Worm (Caenorhabditis elegans) whole organism, L4 larva: Measurements from ENCODE around the gene dnc-2.

Experiments used
- F49E8.2 ChIP-seq: sonication (generic microtip); optimal IDR thresholded peaks from 2 replicates; lab custom pipeline; 2016; ENCODE audit warnings: missing compliant biosample characterization, mild to moderate bottlenecking, missing genetic modification characterization, borderline replicate concordance
- T20F7.1 ChIP-seq: fragments of 200-800 bp; sonication (Bioruptor generic); optimal IDR thresholded peaks from 2 replicates; lab custom pipeline; 2018; ENCODE audit warnings: mild to moderate bottlenecking, missing genetic modification characterization, missing compliant biosample characterization
- Y105C5A.15 ChIP-seq: fragments of 200-800 bp; sonication (Bioruptor generic); IDR thresholded peaks from 2 replicates; pipeline ENCODE4 v1.3.6; 2022; ENCODE audit warnings: missing genetic modification characterization, missing compliant biosample characterization
- ZK337.2 ChIP-seq: fragments of 200-800 bp; sonication (Bioruptor generic); IDR thresholded peaks from 2 replicates; pipeline ENCODE4 v1.3.6; 2022; ENCODE audit warnings: missing genetic modification reagents, missing genetic modification characterization, missing compliant biosample characterization
- ZK546.5 ChIP-seq, 2 experiments: sonication (generic microtip); optimal IDR thresholded peaks; 2 replicates each; lab custom pipeline; 2017; ENCODE audit warnings: missing biosample characterization in 2 of 2, missing genetic modification characterization in 2 of 2
- aha-1 ChIP-seq: fragments of 150-350 bp; peaks from one replicate; lab custom pipeline; 2014; ENCODE audit warnings: missing biosample characterization, missing genetic modification characterization
- ama-1 ChIP-seq: fragments of 150-350 bp; optimal IDR thresholded peaks from 2 replicates; lab custom pipeline; 2014; ENCODE audit warnings: inconsistent platforms, mixed read lengths
- ceh-20 ChIP-seq: fragments of 200-800 bp; sonication (Bioruptor generic); IDR thresholded peaks from 2 replicates; pipeline ENCODE4 v1.3.6; 2022; ENCODE audit warnings: missing genetic modification reagents, missing genetic modification characterization, missing compliant biosample characterization
- ceh-32 ChIP-seq: sonication (generic microtip); optimal IDR thresholded peaks from 2 replicates; lab custom pipeline; 2016; ENCODE audit warnings: mild to moderate bottlenecking, missing genetic modification characterization, missing compliant biosample characterization; ENCODE audit not compliant: poor library complexity
- cey-2 ChIP-seq: sonication (generic microtip); optimal IDR thresholded peaks from 3 replicates; lab custom pipeline; 2017; ENCODE audit warnings: missing genetic modification characterization, mild to moderate bottlenecking, missing compliant biosample characterization, antibody characterized with exemption, borderline replicate concordance; ENCODE audit not compliant: insufficient read depth
- daf-16 ChIP-seq, 3 experiments: sonication (generic microtip); optimal IDR thresholded peaks; 2 replicates each; lab custom pipeline; 2016 to 2017; ENCODE audit warnings: missing genetic modification characterization in 3 of 3, missing genetic modification reagents in 3 of 3, mild to moderate bottlenecking in 2 of 3, missing compliant biosample characterization in 2 of 3, missing biosample characterization in 1 of 3, moderate library complexity in 1 of 3
- dmd-9 ChIP-seq: fragments of 200-800 bp; sonication (Bioruptor generic); IDR thresholded peaks from 2 replicates; pipeline ENCODE4 v1.3.6; 2022; ENCODE audit warnings: missing genetic modification reagents, missing genetic modification characterization, missing compliant biosample characterization
- dpl-1 ChIP-seq: fragments of 150-350 bp; optimal IDR thresholded peaks from 2 replicates; lab custom pipeline; 2014; ENCODE audit warnings: missing biosample characterization, missing genetic modification reagents, missing genetic modification characterization
- duxl-1 ChIP-seq: sonication (generic microtip); optimal IDR thresholded peaks from 2 replicates; lab custom pipeline; 2016; ENCODE audit warnings: mild to moderate bottlenecking, missing genetic modification characterization, moderate library complexity, missing compliant biosample characterization; ENCODE audit not compliant: poor library complexity
- dve-1 ChIP-seq: sonication (generic microtip); optimal IDR thresholded peaks from 2 replicates; lab custom pipeline; 2017; ENCODE audit warnings: antibody characterized with exemption, mild to moderate bottlenecking, missing genetic modification characterization, missing compliant biosample characterization; ENCODE audit not compliant: insufficient read depth
- egl-27 ChIP-seq: sonication (generic microtip); optimal IDR thresholded peaks from 3 replicates; lab custom pipeline; 2017; ENCODE audit warnings: missing biosample characterization, missing genetic modification reagents, missing genetic modification characterization
- fkh-10 ChIP-seq: fragments of 150-350 bp; optimal IDR thresholded peaks from 2 replicates; lab custom pipeline; 2014; ENCODE audit warnings: missing biosample characterization, missing genetic modification reagents, missing genetic modification characterization
- fos-1 ChIP-seq: fragments of 150-350 bp; optimal IDR thresholded peaks from 2 replicates; lab custom pipeline; 2014; ENCODE audit warnings: missing biosample characterization, missing genetic modification characterization
- hif-1 ChIP-seq, 2 experiments: sonication (generic microtip); optimal IDR thresholded peaks; 2 replicates each; lab custom pipeline; 2016 to 2017; ENCODE audit warnings: missing compliant biosample characterization in 2 of 2, missing genetic modification characterization in 2 of 2, missing genetic modification reagents in 2 of 2, missing genotype in 2 of 2, mild to moderate bottlenecking in 1 of 2
- hmg-1.1 ChIP-seq: fragments of 200-800 bp; sonication (Bioruptor generic); IDR thresholded peaks from 2 replicates; pipeline ENCODE4 v1.3.6; 2022; ENCODE audit warnings: missing genetic modification reagents, missing genetic modification characterization, missing compliant biosample characterization
- lim-7 ChIP-seq: fragments of 200-800 bp; sonication (Bioruptor generic); IDR thresholded peaks from 2 replicates; pipeline ENCODE4 v1.3.6; 2022; ENCODE audit warnings: missing genetic modification characterization, missing compliant biosample characterization
- lin-29 ChIP-seq: fragments of 200-800 bp; sonication (Bioruptor generic); IDR thresholded peaks from 2 replicates; pipeline ENCODE4 v1.3.6; 2022; ENCODE audit warnings: missing genetic modification reagents, missing genetic modification characterization, missing compliant biosample characterization
- lin-38 ChIP-seq: fragments of 200-800 bp; sonication (Bioruptor generic); IDR thresholded peaks from 2 replicates; pipeline ENCODE4 v1.3.6; 2022; ENCODE audit warnings: missing genetic modification reagents, missing genetic modification characterization, missing compliant biosample characterization
- lsy-2 ChIP-seq, 2 experiments: fragments of 150-350 bp in 1 of 2; sonication (generic microtip) in 1 of 2; optimal IDR thresholded peaks; 2 replicates each; lab custom pipeline; 2014 to 2017; ENCODE audit warnings: missing biosample characterization in 2 of 2, missing genetic modification characterization in 2 of 2
- mep-1 ChIP-seq: fragments of 150-350 bp; sonication (generic microtip); optimal IDR thresholded peaks from 3 replicates; lab custom pipeline; 2014; ENCODE audit warnings: missing biosample characterization, missing genetic modification characterization
- mes-2 ChIP-seq: sonication (generic microtip); optimal IDR thresholded peaks from 2 replicates; lab custom pipeline; 2016; ENCODE audit warnings: missing genotype, mild to moderate bottlenecking, missing genetic modification characterization, missing compliant biosample characterization; ENCODE audit not compliant: poor library complexity, severe bottlenecking
- nhr-10 ChIP-seq: fragments of 150-350 bp; optimal IDR thresholded peaks from 2 replicates; lab custom pipeline; 2014; ENCODE audit warnings: missing biosample characterization, missing genetic modification characterization
- nhr-102 ChIP-seq: sonication (generic microtip); optimal IDR thresholded peaks from 2 replicates; lab custom pipeline; 2016; ENCODE audit warnings: mild to moderate bottlenecking, missing genetic modification characterization, moderate library complexity, missing compliant biosample characterization
- nhr-111 ChIP-seq: fragments of 200-800 bp; sonication (Bioruptor generic); optimal IDR thresholded peaks from 2 replicates; lab custom pipeline; 2018; ENCODE audit warnings: mild to moderate bottlenecking, missing genetic modification characterization, missing compliant biosample characterization
- nhr-25 ChIP-seq: sonication (generic microtip); optimal IDR thresholded peaks from 2 replicates; lab custom pipeline; 2017; ENCODE audit warnings: missing genetic modification characterization, mild to moderate bottlenecking, missing compliant biosample characterization, antibody characterized with exemption, moderate library complexity, borderline replicate concordance; ENCODE audit not compliant: insufficient read depth
- nhr-48 ChIP-seq: sonication (generic microtip); optimal IDR thresholded peaks from 2 replicates; lab custom pipeline; 2016; ENCODE audit warnings: mild to moderate bottlenecking, missing genetic modification characterization, missing compliant biosample characterization
- nhr-6 ChIP-seq: fragments of 150-350 bp; optimal IDR thresholded peaks from 2 replicates; lab custom pipeline; 2014; ENCODE audit warnings: missing biosample characterization, missing genetic modification characterization
- nhr-76 ChIP-seq: fragments of 150-350 bp; optimal IDR thresholded peaks from 2 replicates; lab custom pipeline; 2014; ENCODE audit warnings: missing biosample characterization, missing genetic modification characterization
- pha-4 ChIP-seq, 2 experiments: fragments of 150-350 bp in 1 of 2; fragments of 200-800 bp in 1 of 2; sonication (Bioruptor generic) in 1 of 2; IDR thresholded peaks in 1 of 2; optimal IDR thresholded peaks in 1 of 2; 2 replicates each; pipeline versions ENCODE4 v1.3.6 to Lab custom; 2014 to 2022; ENCODE audit warnings: missing genetic modification characterization in 2 of 2, missing genetic modification reagents in 2 of 2, missing biosample characterization in 1 of 2, missing compliant biosample characterization in 1 of 2
- php-3 ChIP-seq: fragments of 200-800 bp; sonication (Bioruptor generic); IDR thresholded peaks from 2 replicates; pipeline ENCODE4 v1.3.6; 2022; ENCODE audit warnings: missing genetic modification reagents, missing genetic modification characterization, missing compliant biosample characterization
- rbr-2 ChIP-seq: sonication (generic microtip); optimal IDR thresholded peaks from 2 replicates; lab custom pipeline; 2016; ENCODE audit warnings: missing genotype, missing genetic modification characterization, missing compliant biosample characterization
- spr-1 ChIP-seq: sonication (generic microtip); optimal IDR thresholded peaks from 2 replicates; lab custom pipeline; 2016; ENCODE audit warnings: mild to moderate bottlenecking, missing genetic modification characterization, missing compliant biosample characterization
- unc-130 ChIP-seq: sonication (generic microtip); optimal IDR thresholded peaks from 2 replicates; lab custom pipeline; 2016; ENCODE audit warnings: missing genetic modification reagents, missing genetic modification characterization, missing compliant biosample characterization
- unc-39 ChIP-seq: sonication (generic microtip); optimal IDR thresholded peaks from 2 replicates; lab custom pipeline; 2017; ENCODE audit warnings: missing biosample characterization, missing genetic modification characterization
- zip-11 ChIP-seq: fragments of 200-800 bp; sonication (Bioruptor generic); IDR thresholded peaks from 2 replicates; pipeline ENCODE4 v1.3.6; 2022; ENCODE audit warnings: missing genetic modification characterization, missing compliant biosample characterization
- ztf-11 ChIP-seq: fragments of 150-350 bp; optimal IDR thresholded peaks from 2 replicates; lab custom pipeline; 2014; ENCODE audit warnings: missing biosample characterization, missing genetic modification characterization

The dnc-2 gene

ce11 chrIII:5925724-5926123 lies at the start of gene dnc-2, which contains the start of gene bcl-7:
Gene dnc-2 (minus strand): TSS chrIII:5925756.
Gene bcl-7 (plus strand): TSS chrIII:5926086.
- TF ChIP-seq nhr-102 (tag; lab: Kevin White, UChicago) (no peak), duxl-1 (tag; lab: Kevin White, UChicago) (peak; percentile 15), zip-11 (no peak), aha-1 (tag; lab: Kevin White, UChicago) (peak; percentile 9), cey-2 (tag; lab: Kevin White, UChicago) (no peak), dve-1 (tag; lab: Kevin White, UChicago) (peak; percentile 37), lsy-2 (tag; optimal IDR thresholded peaks at IDR 0.05; lab: Kevin White, UChicago) (peak in 1 of 2 experiments; percentile 84), hif-1 (tag; optimal IDR thresholded peaks at IDR 0.05; lab: Kevin White, UChicago) (peak in 1 of 2 experiments; percentile 28), ZK337.2 (GFP tag; lab: Robert Waterston, UW) (no peak), ama-1 (no peak), lin-38 (GFP tag; lab: Robert Waterston, UW) (peak; percentile 88), Y105C5A.15 (GFP tag; lab: Robert Waterston, UW) (no peak), T20F7.1 (GFP tag; lab: Kevin White, UChicago) (peak; percentile 23), F49E8.2 (tag; lab: Kevin White, UChicago) (no peak), unc-130 (GFP tag; lab: Kevin White, UChicago) (no peak), ZK546.5 (tag; optimal IDR thresholded peaks at IDR 0.05; lab: Kevin White, UChicago) (no peak), daf-16 (GFP tag; optimal IDR thresholded peaks at IDR 0.05; lab: Kevin White, UChicago) (no peak), daf-16 (tag; optimal IDR thresholded peaks at IDR 0.05; lab: Kevin White, UChicago) (peak; percentile 31), rbr-2 (tag; lab: Kevin White, UChicago) (peak; percentile 38), nhr-6 (peak; percentile 12), hmg-1.1 (GFP tag; lab: Robert Waterston, UW) (0 out of 2 replicates have a peak, but pooled peaks have one; percentile 6), nhr-25 (tag; lab: Kevin White, UChicago) (no peak), fkh-10 (GFP tag; lab: Kevin White, UChicago) (no peak), nhr-10 (tag; lab: Kevin White, UChicago) (no peak), php-3 (no peak), pha-4 (GFP tag; IDR thresholded peaks at IDR 0.05; lab: Robert Waterston, UW) (no peak), pha-4 (tag; optimal IDR thresholded peaks at IDR 0.05; lab: Kevin White, UChicago) (peak; percentile 51), dpl-1 (GFP tag; lab: Kevin White, UChicago) (peak; percentile 65), egl-27 (tag; lab: Kevin White, UChicago) (no peak), mep-1 (peak; percentile 38)

- no peak for TF ChIP-seq dpl-1 (GFP tag; lab: Kevin White, UChicago)
- TF ChIP-seq nhr-111 (GFP tag; lab: Kevin White, UChicago) = no peak
- no peak for TF ChIP-seq unc-130 (GFP tag; lab: Kevin White, UChicago)
- TF ChIP-seq mep-1 = no peak
- TF ChIP-seq fos-1 (tag; lab: Kevin White, UChicago) = no peak
- TF ChIP-seq nhr-76 = no peak
- no peak for TF ChIP-seq ceh-32 (tag; lab: Kevin White, UChicago)
- no peak for TF ChIP-seq ztf-11 (tag; lab: Kevin White, UChicago)
- TF ChIP-seq mes-2 (tag; lab: Kevin White, UChicago) = no peak
- no peak for TF ChIP-seq dmd-9 (GFP tag; lab: Robert Waterston, UW)
- TF ChIP-seq ZK546.5 (tag; optimal IDR thresholded peaks at IDR 0.05; lab: Kevin White, UChicago) = no peak
- TF ChIP-seq cey-2 (tag; lab: Kevin White, UChicago) = no peak
- no peak for TF ChIP-seq nhr-10 (tag; lab: Kevin White, UChicago)
- TF ChIP-seq lin-29 = no peak
- TF ChIP-seq spr-1 (tag; lab: Kevin White, UChicago) = no peak
- no peak for TF ChIP-seq ceh-20 (GFP tag; lab: Robert Waterston, UW)
- TF ChIP-seq lim-7 = no peak
- no peak for TF ChIP-seq unc-39 (tag; lab: Kevin White, UChicago)
- TF ChIP-seq daf-16 (GFP tag; optimal IDR thresholded peaks at IDR 0.05; lab: Kevin White, UChicago) = no peak
- TF ChIP-seq daf-16 (tag; optimal IDR thresholded peaks at IDR 0.05; lab: Kevin White, UChicago) = no peak
- no peak for TF ChIP-seq nhr-48
- TF ChIP-seq, all 104 proteins: peak for 0
These were observed 49.6 kb upstream of the dnc-2 start, which contains the start of gene mlp-1 for ce11 chrIII:5975005-5975730. Gene mlp-1 (minus strand): TSS chrIII:5975055.
